ENCODE assay signal across 4 worm cellular contexts in the genomic region with DNA sequence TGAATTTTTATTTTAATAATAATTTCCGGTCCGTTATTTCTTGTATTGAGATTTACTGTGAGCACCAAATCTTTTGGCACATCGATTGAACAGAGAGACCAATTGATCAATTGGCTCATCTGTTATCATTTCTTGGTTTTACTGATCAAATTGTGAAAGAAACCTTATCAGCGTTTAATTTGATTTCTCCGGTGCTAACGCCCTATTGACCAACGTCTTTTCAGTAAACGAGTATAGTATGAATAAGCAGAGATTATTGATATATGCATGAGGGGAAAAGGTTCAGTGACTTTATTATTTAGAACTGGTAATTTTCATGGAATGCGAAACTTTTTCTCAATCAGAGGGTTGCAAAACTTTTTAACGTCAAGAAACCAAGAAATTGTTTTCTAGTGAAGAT.
TF ChIP-seq lines count a peak whose summit lies in the region.

No protein-coding gene starts in this region.

TF ChIP-seq in whole organism, L2 larva, 48 proteins besides CTCF, POLR2A, EP300 and RAD21:
- TF ChIP-seq nhr-6 (tag; optimal IDR thresholded peaks at IDR 0.05; lab: Kevin White, UChicago) (no peak), mdl-1 (tag; optimal IDR thresholded peaks at IDR 0.05; lab: Kevin White, UChicago) (no peak), egl-27 (tag; optimal IDR thresholded peaks at IDR 0.05; lab: Kevin White, UChicago) (no peak), mbf-1 (tag; optimal IDR thresholded peaks at IDR 0.05; lab: Kevin White, UChicago) (no peak), fos-1 (tag; optimal IDR thresholded peaks at IDR 0.05; lab: Kevin White, UChicago) (peak; percentile 56), R02D3.7 (tag; optimal IDR thresholded peaks at IDR 0.05; lab: Kevin White, UChicago) (no peak), lin-13 (GFP tag; optimal IDR thresholded peaks at IDR 0.05; lab: Kevin White, UChicago) (no peak), ztf-4 (tag; optimal IDR thresholded peaks at IDR 0.05; lab: Kevin White, UChicago) (no peak), sma-9 (GFP tag; optimal IDR thresholded peaks at IDR 0.05; lab: Kevin White, UChicago) (peak; percentile 15), sma-9 (tag; optimal IDR thresholded peaks at IDR 0.05; lab: Kevin White, UChicago) (no peak)
TF ChIP-seq in whole organism, L2 larva: peak in this region for 2.

TF ChIP-seq in whole organism, L3 larva, 47 proteins besides CTCF, POLR2A, EP300 and RAD21:
- TF ChIP-seq egl-5 (tag; optimal IDR thresholded peaks at IDR 0.05; lab: Kevin White, UChicago) (no peak), nfya-1 (tag; optimal IDR thresholded peaks at IDR 0.05; lab: Kevin White, UChicago; ENCODE audit: insufficient read depth) (no peak), elt-2 (tag; optimal IDR thresholded peaks at IDR 0.05; lab: Kevin White, UChicago) (peak; percentile 45), fkh-10 (GFP tag; optimal IDR thresholded peaks at IDR 0.05; lab: Kevin White, UChicago) (no peak), aly-2 (tag; optimal IDR thresholded peaks at IDR 0.05; lab: Kevin White, UChicago) (no peak), unc-39 (tag; optimal IDR thresholded peaks at IDR 0.05; lab: Kevin White, UChicago) (no peak), pqm-1 (tag; optimal IDR thresholded peaks at IDR 0.05; lab: Kevin White, UChicago) (peak; percentile 68), snpc-4 (tag; optimal IDR thresholded peaks at IDR 0.05; lab: Kevin White, UChicago) (no peak), sea-2 (GFP tag; optimal IDR thresholded peaks at IDR 0.05; lab: Kevin White, UChicago) (no peak)

TF ChIP-seq in whole organism, L4 larva, 104 proteins besides CTCF, POLR2A, EP300 and RAD21:
- TF ChIP-seq lin-39 (tag; optimal IDR thresholded peaks at IDR 0.05; lab: Kevin White, UChicago) (no peak), lin-38 (GFP tag; IDR thresholded peaks at IDR 0.05; lab: Robert Waterston, UW) (no peak), snpc-1.2 (GFP tag; IDR thresholded peaks at IDR 0.05; lab: Robert Waterston, UW) (no peak), daf-16 (GFP tag; optimal IDR thresholded peaks at IDR 0.05; lab: Kevin White, UChicago) (no peak), daf-16 (tag; optimal IDR thresholded peaks at IDR 0.05; lab: Kevin White, UChicago) (peak; percentile 90), lir-3 (tag; optimal IDR thresholded peaks at IDR 0.05; lab: Kevin White, UChicago) (no peak), lin-15B (tag; optimal IDR thresholded peaks at IDR 0.05; lab: Kevin White, UChicago) (no peak), mes-2 (tag; optimal IDR thresholded peaks at IDR 0.05; lab: Kevin White, UChicago; ENCODE audit: poor library complexity, severe bottlenecking) (peak; percentile 11), saeg-2 (GFP tag; IDR thresholded peaks at IDR 0.05; lab: Robert Waterston, UW) (no peak), Y75B8A.6 (GFP tag; IDR thresholded peaks at IDR 0.05; lab: Robert Waterston, UW) (no peak), Y5F2A.4 (GFP tag; optimal IDR thresholded peaks at IDR 0.05; lab: Kevin White, UChicago) (no peak), dmd-6 (GFP tag; IDR thresholded peaks at IDR 0.05; lab: Robert Waterston, UW) (peak; percentile 32), nhr-102 (tag; optimal IDR thresholded peaks at IDR 0.05; lab: Kevin White, UChicago) (no peak), pqm-1 (tag; optimal IDR thresholded peaks at IDR 0.05; lab: Kevin White, UChicago) (peak; percentile 34)

TF ChIP-seq in whole organism, late embryonic, 69 proteins besides CTCF, POLR2A, EP300 and RAD21:
- TF ChIP-seq ceh-30 (tag; optimal IDR thresholded peaks at IDR 0.05; lab: Kevin White, UChicago) (no peak), elt-2 (tag; optimal IDR thresholded peaks at IDR 0.05; lab: Kevin White, UChicago) (peak; percentile 46)
